Worm (Caenorhabditis elegans): Measurements from ENCODE around the gene Y71H2AM.20.

The Y71H2AM.20 gene

DNA sequence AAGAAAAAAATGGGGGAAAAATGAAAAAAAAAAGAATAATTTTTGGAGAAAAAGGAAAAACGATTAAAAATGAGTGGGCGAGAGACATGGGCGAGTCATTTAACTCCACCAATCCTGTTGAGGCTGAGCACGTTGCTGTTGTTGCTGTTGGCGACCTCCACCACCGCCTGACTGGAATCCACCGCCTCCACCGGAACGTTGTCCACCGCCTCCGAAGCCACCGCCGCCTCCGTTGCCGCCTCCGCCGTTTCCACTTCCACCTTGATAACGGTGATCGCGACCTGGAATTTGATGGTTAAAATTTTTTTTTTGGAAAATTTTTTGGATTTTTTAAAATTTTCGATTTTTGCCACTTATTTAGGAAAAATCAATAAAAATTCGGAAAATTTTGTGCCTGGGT is 15.0 kb downstream of the Y71H2AM.20 start:
- TF ChIP-seq tbx-9 (tag; optimal IDR thresholded peaks at IDR 0.05; ENCODE audit: borderline replicate concordance): no peak
- TF ChIP-seq zfh-2 (GFP tag; conservative IDR thresholded peaks at IDR 0.05): peak; percentile 78
- peak; percentile 55; the same call in 1 of the 2 replicates for TF ChIP-seq egrh-3 (GFP tag; IDR thresholded peaks at IDR 0.05)

DNA sequence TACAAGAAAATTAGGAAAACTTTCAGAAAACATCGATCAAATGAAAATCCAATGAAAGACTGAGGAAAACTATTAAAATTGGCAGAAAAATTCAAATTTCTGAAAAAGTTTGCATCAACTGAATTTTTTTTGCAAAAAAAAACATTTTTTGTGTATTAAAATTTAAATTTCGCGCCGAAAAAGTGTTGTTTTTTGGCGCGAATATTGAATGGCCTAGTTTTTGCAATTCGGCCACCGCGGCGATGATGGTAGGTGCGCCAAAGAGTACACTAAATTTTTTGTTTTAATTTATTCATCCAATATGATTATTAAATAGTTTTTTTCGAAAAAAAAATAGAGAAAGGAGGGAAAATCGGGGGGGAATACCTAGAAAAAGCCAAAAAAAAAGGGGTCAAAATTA is 16.7 kb downstream of the Y71H2AM.20 start:
- TF ChIP-seq repo-1 (tag; optimal IDR thresholded peaks at IDR 0.05) (no peak), B0336.3 (GFP tag; IDR thresholded peaks at IDR 0.05) (no peak), let-526 (GFP tag; IDR thresholded peaks at IDR 0.05) (no peak), snpc-4 (GFP tag; optimal IDR thresholded peaks at IDR 0.05) (no peak), snpc-4 (tag; optimal IDR thresholded peaks at IDR 0.05) (no peak), ekl-4 (GFP tag; IDR thresholded peaks at IDR 0.05) (no peak), T07F8.4 (tag; optimal IDR thresholded peaks at IDR 0.05) (no peak), B0261.1 (tag; optimal IDR thresholded peaks at IDR 0.05) (no peak), unc-130 (GFP tag; optimal IDR thresholded peaks at IDR 0.05) (no peak), C06A6.2 (GFP tag; conservative IDR thresholded peaks at IDR 0.05) (no peak), ets-4 (GFP tag; optimal IDR thresholded peaks at IDR 0.05) (no peak), Y53G8AR.9 (GFP tag; conservative IDR thresholded peaks at IDR 0.05) (no peak), F57A8.1 (GFP tag; optimal IDR thresholded peaks at IDR 0.05) (no peak), F49E8.2 (tag; optimal IDR thresholded peaks at IDR 0.05; ENCODE audit: insufficient read depth) (no peak), dpl-1 (GFP tag; optimal IDR thresholded peaks at IDR 0.05) (no peak), Y56A3A.18 (GFP tag; IDR thresholded peaks at IDR 0.05) (no peak)

DNA sequence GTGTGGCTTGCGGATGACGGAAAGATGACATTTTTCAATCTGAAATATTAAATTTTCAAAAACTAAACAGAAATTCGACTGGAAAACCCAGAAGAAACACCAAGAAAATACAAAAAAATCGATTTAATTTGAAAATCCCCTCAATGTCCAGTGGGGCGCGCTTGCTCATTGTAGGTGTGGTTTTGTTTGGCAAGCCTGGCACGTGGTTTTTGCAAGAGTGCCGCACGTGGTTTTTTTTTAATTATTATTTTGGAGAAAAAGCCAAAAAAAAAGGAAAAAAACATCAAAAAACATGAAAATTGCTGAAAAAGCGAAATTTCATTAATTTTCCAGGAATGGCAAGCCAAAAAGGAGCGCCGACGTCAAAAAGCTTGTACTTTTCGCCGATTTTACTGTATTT is 17.1 kb downstream of the Y71H2AM.20 start, which contains the start of gene swsn-3:
Gene swsn-3, minus strand, starts transcription at position 45 of the 400 bp plus-strand sequence.
- TF ChIP-seq mes-4 (tag; optimal IDR thresholded peaks at IDR 0.05) (no peak), C06A6.2 (GFP tag; conservative IDR thresholded peaks at IDR 0.05) (peak; percentile 79), F55B11.4 (tag; optimal IDR thresholded peaks at IDR 0.05; ENCODE audit: borderline replicate concordance, insufficient read depth) (no peak), T26A5.8 (tag; optimal IDR thresholded peaks at IDR 0.05) (no peak), hmg-1.2 (GFP tag; IDR thresholded peaks at IDR 0.05) (peak; percentile 59), lin-54 (GFP tag; optimal IDR thresholded peaks at IDR 0.05) (peak; percentile 86), Y95B8A.8 (GFP tag; IDR thresholded peaks at IDR 0.05) (no peak), ztf-18 (tag; optimal IDR thresholded peaks at IDR 0.05) (peak; percentile 57), T07F8.4 (tag; optimal IDR thresholded peaks at IDR 0.05) (peak; percentile 24), let-607 (tag; optimal IDR thresholded peaks at IDR 0.05) (peak in 1 of 2 experiments; percentile 44), repo-1 (tag; optimal IDR thresholded peaks at IDR 0.05) (peak; percentile 49), ets-4 (GFP tag; optimal IDR thresholded peaks at IDR 0.05) (no peak), Y53F4B.3 (GFP tag; IDR thresholded peaks at IDR 0.05) (0 out of 2 replicates have a peak, but pooled peaks have one; percentile 15), nhr-120 (GFP tag; IDR thresholded peaks at IDR 0.05) (no peak), Y67H2A.10 (GFP tag; conservative IDR thresholded peaks at IDR 0.05) (peak; percentile 79), bed-1 (GFP tag; IDR thresholded peaks at IDR 0.05) (no peak), ceh-58 (GFP tag; IDR thresholded peaks at IDR 0.05) (no peak), tbp1 (GFP tag; optimal IDR thresholded peaks at IDR 0.05) (peak; percentile 60), hsf-1 (GFP tag; IDR thresholded peaks at IDR 0.05) (no peak), athp-1 (tag; optimal IDR thresholded peaks at IDR 0.05) (peak; percentile 95), zim-3 (tag; optimal IDR thresholded peaks at IDR 0.05) (no peak), nfyb-1 (GFP tag; IDR thresholded peaks at IDR 0.05) (peak; percentile 77), snpc-1.1 (tag; optimal IDR thresholded peaks at IDR 0.05; ENCODE audit: insufficient read depth) (peak; percentile 68), hrde-1 (tag; optimal IDR thresholded peaks at IDR 0.05; ENCODE audit: borderline replicate concordance) (no peak), ceh-27 (GFP tag; optimal IDR thresholded peaks at IDR 0.05) (peak; percentile 52), lir-1 (GFP tag; conservative IDR thresholded peaks at IDR 0.05) (peak; percentile 41; the same call in 1 of the 2 replicates), dpl-1 (GFP tag; optimal IDR thresholded peaks at IDR 0.05) (peak; percentile 65), mel-28 (tag; optimal IDR thresholded peaks at IDR 0.05; ENCODE audit: borderline replicate concordance) (no peak), B0261.1 (tag; optimal IDR thresholded peaks at IDR 0.05) (no peak), sptf-2 (GFP tag; optimal IDR thresholded peaks at IDR 0.05) (no peak), snpc-1.3 (tag; optimal IDR thresholded peaks at IDR 0.05; ENCODE audit: insufficient read depth) (peak; percentile 75), ceh-91 (GFP tag; IDR thresholded peaks at IDR 0.05) (peak; percentile 57)
